ENCODE assay signal across 2 fruit fly cellular contexts in the genomic region with DNA sequence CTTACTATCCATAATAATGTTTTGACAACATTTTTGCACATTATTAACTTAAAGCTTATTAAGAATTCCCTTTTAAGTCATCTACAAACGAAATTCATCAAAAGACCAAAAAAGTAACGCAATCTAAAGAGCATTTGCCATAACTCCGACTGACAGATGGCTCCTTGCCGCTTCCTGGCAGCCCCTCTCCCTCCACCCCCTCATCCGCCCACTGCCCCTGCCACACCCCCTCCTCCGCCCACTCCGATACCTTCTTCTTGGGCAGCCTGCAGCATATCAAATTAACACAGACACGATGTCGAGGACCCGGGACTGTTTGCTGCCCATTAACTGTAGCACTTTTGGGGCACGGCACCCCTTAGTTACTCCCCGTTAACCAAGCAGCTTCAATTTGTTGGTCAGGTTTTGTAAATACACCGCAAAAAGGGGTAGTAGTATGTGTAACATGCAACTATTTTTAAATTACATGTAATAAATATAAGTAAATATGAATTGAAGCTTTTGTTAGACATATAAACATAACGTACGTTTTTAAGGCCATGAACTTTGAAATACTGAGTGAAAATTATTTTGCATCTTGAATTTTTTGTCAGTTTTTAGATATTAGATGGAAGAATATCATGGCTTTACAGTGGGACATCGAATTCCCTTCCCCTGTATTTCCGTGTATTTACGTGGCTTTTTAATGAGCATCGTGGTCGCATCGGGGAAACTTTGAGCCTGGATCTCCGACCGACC.
TF ChIP-seq lines count a peak whose summit lies in the region.

No protein-coding gene starts in this region.

TF ChIP-seq in whole organism, embryonic, 481 proteins besides CTCF, POLR2A, EP300 and RAD21 (continued from another document and continues in another):
- TF ChIP-seq NK7.1 (GFP tag; optimal IDR thresholded peaks at IDR 0.05; lab: Kevin White, UChicago) = no peak
- TF ChIP-seq CG42726 (GFP tag; IDR thresholded peaks at IDR 0.05; lab: Robert Waterston, UW; ENCODE audit: partially characterized antibody) = no peak
- no peak for TF ChIP-seq Mad (GFP tag; optimal IDR thresholded peaks at IDR 0.05; lab: Kevin White, UChicago)
- no peak for TF ChIP-seq tll (GFP tag; optimal IDR thresholded peaks at IDR 0.05; lab: Kevin White, UChicago)
- no peak for TF ChIP-seq CG9876 (GFP tag; optimal IDR thresholded peaks at IDR 0.05; lab: Kevin White, UChicago)
- no peak for TF ChIP-seq CG31441 (GFP tag; IDR thresholded peaks at IDR 0.05; lab: Robert Waterston, UW)
- no peak for TF ChIP-seq ranshi (GFP tag; IDR thresholded peaks at IDR 0.05; lab: Robert Waterston, UW)
- no peak for TF ChIP-seq unc-4 (GFP tag; IDR thresholded peaks at IDR 0.05; lab: Robert Waterston, UW; ENCODE audit: partially characterized antibody)
- TF ChIP-seq CG12659 (GFP tag; optimal IDR thresholded peaks at IDR 0.05; lab: Kevin White, UChicago) = no peak
- TF ChIP-seq bab2 (GFP tag; optimal IDR thresholded peaks at IDR 0.05; lab: Kevin White, UChicago) = no peak
- TF ChIP-seq CG15696 (tag; optimal IDR thresholded peaks at IDR 0.05; lab: Kevin White, UChicago) = no peak
- TF ChIP-seq Asciz (GFP tag; optimal IDR thresholded peaks at IDR 0.05; lab: Kevin White, UChicago) = no peak
- TF ChIP-seq Mes4 (GFP tag; optimal IDR thresholded peaks at IDR 0.05; lab: Kevin White, UChicago) = no peak
- no peak for TF ChIP-seq C15 (GFP tag; IDR thresholded peaks at IDR 0.05; lab: Robert Waterston, UW)
- no peak for TF ChIP-seq Chrac-16 (GFP tag; optimal IDR thresholded peaks at IDR 0.05; lab: Kevin White, UChicago)
- no peak for TF ChIP-seq CG5180 (GFP tag; optimal IDR thresholded peaks at IDR 0.05; lab: Kevin White, UChicago)
- TF ChIP-seq CG11398 (GFP tag; optimal IDR thresholded peaks at IDR 0.05; lab: Kevin White, UChicago) = no peak
- no peak for TF ChIP-seq CG10267 (tag; optimal IDR thresholded peaks at IDR 0.05; lab: Kevin White, UChicago)
- TF ChIP-seq trem (tag; optimal IDR thresholded peaks at IDR 0.05; lab: Kevin White, UChicago) = no peak
- no peak for TF ChIP-seq Poxn (GFP tag; IDR thresholded peaks at IDR 0.05; lab: Robert Waterston, UW)
- TF ChIP-seq CG12155 (GFP tag; optimal IDR thresholded peaks at IDR 0.05; lab: Kevin White, UChicago) = no peak
- TF ChIP-seq CG1024 (GFP tag; IDR thresholded peaks at IDR 0.05; lab: Robert Waterston, UW) = no peak
- TF ChIP-seq Oaz (GFP tag; IDR thresholded peaks at IDR 0.05; lab: Robert Waterston, UW) = no peak
- no peak for TF ChIP-seq Xbp1 (GFP tag; optimal IDR thresholded peaks at IDR 0.05; lab: Kevin White, UChicago)
- no peak for TF ChIP-seq tap (tag; optimal IDR thresholded peaks at IDR 0.05; lab: Kevin White, UChicago)
- no peak for TF ChIP-seq Dref (GFP tag; IDR thresholded peaks at IDR 0.05; lab: Robert Waterston, UW)
- TF ChIP-seq nom (GFP tag; optimal IDR thresholded peaks at IDR 0.05; lab: Kevin White, UChicago) = peak; percentile 22
- TF ChIP-seq Med (GFP tag; lab: Kevin White, UChicago) = no peak
- TF ChIP-seq Sry-β (GFP tag; optimal IDR thresholded peaks at IDR 0.05; lab: Kevin White, UChicago) = no peak
- TF ChIP-seq PHDP (tag; optimal IDR thresholded peaks at IDR 0.05; lab: Kevin White, UChicago) = peak; percentile 7
- TF ChIP-seq unpg (GFP tag; optimal IDR thresholded peaks at IDR 0.05; lab: Kevin White, UChicago) = no peak
- no peak for TF ChIP-seq cwo (GFP tag; optimal IDR thresholded peaks at IDR 0.05; lab: Kevin White, UChicago)
- TF ChIP-seq Antp (GFP tag; optimal IDR thresholded peaks at IDR 0.05; lab: Kevin White, UChicago) = no peak
- TF ChIP-seq dan (GFP tag; IDR thresholded peaks at IDR 0.05; lab: Robert Waterston, UW) = no peak
- peak; percentile 21 for TF ChIP-seq lbe (GFP tag; optimal IDR thresholded peaks at IDR 0.05; lab: Kevin White, UChicago)
- no peak for TF ChIP-seq sug (tag; optimal IDR thresholded peaks at IDR 0.05; lab: Kevin White, UChicago)
- TF ChIP-seq Ssrp (tag; optimal IDR thresholded peaks at IDR 0.05; lab: Kevin White, UChicago) = no peak
- no peak for TF ChIP-seq CG31365 (tag; optimal IDR thresholded peaks at IDR 0.05; lab: Kevin White, UChicago)
- TF ChIP-seq CG3838 (GFP tag; optimal IDR thresholded peaks at IDR 0.05; lab: Kevin White, UChicago) = no peak
- TF ChIP-seq CG12104 (GFP tag; optimal IDR thresholded peaks at IDR 0.05; lab: Kevin White, UChicago) = no peak
- no peak for TF ChIP-seq CG4820 (GFP tag; optimal IDR thresholded peaks at IDR 0.05; lab: Kevin White, UChicago)
- no peak for TF ChIP-seq CG15011 (GFP tag; optimal IDR thresholded peaks at IDR 0.05; lab: Kevin White, UChicago)
- TF ChIP-seq amos (GFP tag; IDR thresholded peaks at IDR 0.05; lab: Robert Waterston, UW; ENCODE audit: partially characterized antibody) = no peak
- TF ChIP-seq ap (GFP tag; IDR thresholded peaks at IDR 0.05; lab: Robert Waterston, UW) = no peak
- TF ChIP-seq psq (GFP tag; optimal IDR thresholded peaks at IDR 0.05; lab: Kevin White, UChicago) = no peak
- peak in 1 of 2 experiments; percentile 38 for TF ChIP-seq bsh (GFP tag; optimal IDR thresholded peaks at IDR 0.05; lab: Kevin White, UChicago)
- TF ChIP-seq CG15514 (GFP tag; optimal IDR thresholded peaks at IDR 0.05; lab: Kevin White, UChicago) = no peak
- no peak for TF ChIP-seq gt (GFP tag; IDR thresholded peaks at IDR 0.05; lab: Robert Waterston, UW)
- no peak for TF ChIP-seq Rfx (GFP tag; IDR thresholded peaks at IDR 0.05; lab: Robert Waterston, UW)
- no peak for TF ChIP-seq ato (GFP tag; IDR thresholded peaks at IDR 0.05; lab: Robert Waterston, UW; ENCODE audit: partially characterized antibody)
- no peak for TF ChIP-seq Atf-2 (GFP tag; optimal IDR thresholded peaks at IDR 0.05; lab: Kevin White, UChicago)
- TF ChIP-seq bigmax (GFP tag; optimal IDR thresholded peaks at IDR 0.05; lab: Kevin White, UChicago) = no peak
- TF ChIP-seq lmd (GFP tag; IDR thresholded peaks at IDR 0.05; lab: Robert Waterston, UW) = no peak
- no peak for TF ChIP-seq kay (GFP tag; optimal IDR thresholded peaks at IDR 0.05; lab: Kevin White, UChicago)
- TF ChIP-seq CG2712 (tag; optimal IDR thresholded peaks at IDR 0.05; lab: Kevin White, UChicago) = peak; percentile 18
- TF ChIP-seq CG2678 (tag; optimal IDR thresholded peaks at IDR 0.05; lab: Kevin White, UChicago) = no peak
- no peak for TF ChIP-seq CG4404 (GFP tag; IDR thresholded peaks at IDR 0.05; lab: Robert Waterston, UW)
- TF ChIP-seq CG34422 (GFP tag; IDR thresholded peaks at IDR 0.05; lab: Robert Waterston, UW) = no peak
- no peak for TF ChIP-seq CG7556 (GFP tag; optimal IDR thresholded peaks at IDR 0.05; lab: Kevin White, UChicago)
- peak; percentile 6 for TF ChIP-seq Fer1 (GFP tag; optimal IDR thresholded peaks at IDR 0.05; lab: Kevin White, UChicago)
- TF ChIP-seq CG17802 (tag; optimal IDR thresholded peaks at IDR 0.05; lab: Kevin White, UChicago) = no peak
- no peak for TF ChIP-seq gcm2 (GFP tag; optimal IDR thresholded peaks at IDR 0.05; lab: Kevin White, UChicago)
- no peak for TF ChIP-seq Dad (GFP tag; optimal IDR thresholded peaks at IDR 0.05; lab: Kevin White, UChicago)
- no peak for TF ChIP-seq sens-2 (GFP tag; IDR thresholded peaks at IDR 0.05; lab: Robert Waterston, UW)
- no peak for TF ChIP-seq Sox102F (GFP tag; optimal IDR thresholded peaks at IDR 0.05; lab: Kevin White, UChicago)
- TF ChIP-seq exex (tag; optimal IDR thresholded peaks at IDR 0.05; lab: Kevin White, UChicago) = no peak

TF ChIP-seq in whole organism, prepupa, 60 proteins besides CTCF, POLR2A, EP300 and RAD21 (continued from another document):
- TF ChIP-seq Eip75B (GFP tag; optimal IDR thresholded peaks at IDR 0.05; lab: Kevin White, UChicago) = peak; percentile 43
- TF ChIP-seq acj6 (GFP tag; optimal IDR thresholded peaks at IDR 0.05; lab: Kevin White, UChicago) = peak; percentile 32
- TF ChIP-seq Eip78C (GFP tag; lab: Kevin White, UChicago) = peak; percentile 89
- peak; percentile 26 for TF ChIP-seq Sox14 (GFP tag; optimal IDR thresholded peaks at IDR 0.05; lab: Kevin White, UChicago)
- TF ChIP-seq CG3919 (GFP tag; optimal IDR thresholded peaks at IDR 0.05; lab: Kevin White, UChicago) = peak; percentile 55
- TF ChIP-seq CG6808 (GFP tag; optimal IDR thresholded peaks at IDR 0.05; lab: Kevin White, UChicago) = peak; percentile 65
- no peak for TF ChIP-seq CG11762 (GFP tag; optimal IDR thresholded peaks at IDR 0.05; lab: Kevin White, UChicago; ENCODE audit: insufficient read depth)
- TF ChIP-seq CG8319 (GFP tag; optimal IDR thresholded peaks at IDR 0.05; lab: Kevin White, UChicago) = peak; percentile 9
- TF ChIP-seq OdsH (GFP tag; optimal IDR thresholded peaks at IDR 0.05; lab: Kevin White, UChicago) = peak; percentile 6
- TF ChIP-seq Ets96B (tag; optimal IDR thresholded peaks at IDR 0.05; lab: Kevin White, UChicago) = peak; percentile 65
- TF ChIP-seq CG3032 (tag; optimal IDR thresholded peaks at IDR 0.05; lab: Kevin White, UChicago) = peak; percentile 55
- TF ChIP-seq CG11902 (GFP tag; optimal IDR thresholded peaks at IDR 0.05; lab: Kevin White, UChicago) = peak; percentile 21
- TF ChIP-seq Hr4 (GFP tag; optimal IDR thresholded peaks at IDR 0.05; lab: Kevin White, UChicago) = no peak
- peak; percentile 39 for TF ChIP-seq CG34406 (GFP tag; optimal IDR thresholded peaks at IDR 0.05; lab: Kevin White, UChicago)
- peak; percentile 37 for TF ChIP-seq CG6792 (GFP tag; optimal IDR thresholded peaks at IDR 0.05; lab: Kevin White, UChicago)
- no peak for TF ChIP-seq Blimp-1 (GFP tag; optimal IDR thresholded peaks at IDR 0.05; lab: Kevin White, UChicago)
- no peak for TF ChIP-seq CG4318 (GFP tag; optimal IDR thresholded peaks at IDR 0.05; lab: Kevin White, UChicago)
- peak; percentile 49 for TF ChIP-seq achi (GFP tag; optimal IDR thresholded peaks at IDR 0.05; lab: Kevin White, UChicago)
- peak; percentile 18 for TF ChIP-seq CG8632 (GFP tag; optimal IDR thresholded peaks at IDR 0.05; lab: Kevin White, UChicago)
- no peak for TF ChIP-seq CG6276 (GFP tag; optimal IDR thresholded peaks at IDR 0.05; lab: Kevin White, UChicago)
- peak; percentile 43 for TF ChIP-seq cyc (GFP tag; optimal IDR thresholded peaks at IDR 0.05; lab: Kevin White, UChicago)
- TF ChIP-seq dsx (GFP tag; optimal IDR thresholded peaks at IDR 0.05; lab: Kevin White, UChicago; ENCODE audit: poor library complexity, severe bottlenecking) = peak; percentile 45
- TF ChIP-seq topi (GFP tag; optimal IDR thresholded peaks at IDR 0.05; lab: Kevin White, UChicago) = peak; percentile 55
- TF ChIP-seq Hr39 (GFP tag; optimal IDR thresholded peaks at IDR 0.05; lab: Kevin White, UChicago) = peak; percentile 14
- no peak for TF ChIP-seq Sox15 (GFP tag; optimal IDR thresholded peaks at IDR 0.05; lab: Kevin White, UChicago)
TF ChIP-seq in whole organism, prepupa: peak in this region for 34.
